Worm (Caenorhabditis elegans): Measurements from ENCODE around the gene insc-1.
A peak's percentile ranks its signal among the peaks of the same experiment; 100 is the strongest.

insc-1 gene

DNA sequence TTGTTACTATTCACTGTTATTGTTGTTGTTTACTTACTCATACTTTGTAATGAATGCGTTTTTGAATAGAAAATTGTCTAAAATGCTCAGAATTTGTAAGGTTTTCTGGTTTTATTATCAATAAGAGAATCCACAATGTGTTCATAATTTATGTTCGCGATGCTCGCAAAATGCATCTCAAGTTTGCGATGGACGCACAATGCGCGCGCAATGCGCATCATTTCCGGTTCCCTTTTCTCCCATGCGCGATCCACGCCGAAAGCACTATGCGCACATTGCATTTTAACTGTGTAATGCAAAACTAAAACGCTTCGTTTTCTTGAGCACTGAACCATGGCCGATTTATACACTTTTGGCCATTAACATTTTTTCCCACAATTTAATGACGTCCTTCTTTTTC is 39.2 kb upstream of the insc-1 start (continued):
- TF ChIP-seq nhr-11 (tag; optimal IDR thresholded peaks at IDR 0.05) = no peak
- TF ChIP-seq T26A8.4 (GFP tag; IDR thresholded peaks at IDR 0.05) = no peak
- no peak for TF ChIP-seq Y105C5A.15 (GFP tag; IDR thresholded peaks at IDR 0.05)
- no peak for TF ChIP-seq mdt-29 (GFP tag; IDR thresholded peaks at IDR 0.05)
- no peak for TF ChIP-seq mep-1 (tag; optimal IDR thresholded peaks at IDR 0.05)
- 0 out of 2 replicates have a peak, but pooled peaks have one; percentile 39 for TF ChIP-seq lim-7 (GFP tag; IDR thresholded peaks at IDR 0.05)
- 0 out of 2 replicates have a peak, but pooled peaks have one; percentile 41 for TF ChIP-seq Y48G9A.11 (GFP tag; IDR thresholded peaks at IDR 0.05)
- TF ChIP-seq hlh-30 (tag; optimal IDR thresholded peaks at IDR 0.05; ENCODE audit: insufficient read depth) = no peak
- TF ChIP-seq dmd-8 (GFP tag; IDR thresholded peaks at IDR 0.05) = 0 out of 2 replicates have a peak, but pooled peaks have one; percentile 38
- 0 out of 2 replicates have a peak, but pooled peaks have one; percentile 31 for TF ChIP-seq Y75B8A.6 (GFP tag; IDR thresholded peaks at IDR 0.05)
- TF ChIP-seq fos-1 (tag; optimal IDR thresholded peaks at IDR 0.05) = no peak
- no peak for TF ChIP-seq ZK337.2 (GFP tag; IDR thresholded peaks at IDR 0.05)
- TF ChIP-seq F37D6.2 (tag; optimal IDR thresholded peaks at IDR 0.05) = peak; percentile 38
- TF ChIP-seq fkh-10 (GFP tag; optimal IDR thresholded peaks at IDR 0.05) = no peak
- TF ChIP-seq dmd-6 (GFP tag; IDR thresholded peaks at IDR 0.05) = 0 out of 2 replicates have a peak, but pooled peaks have one; percentile 15
- no peak for TF ChIP-seq nhr-25 (tag; optimal IDR thresholded peaks at IDR 0.05; ENCODE audit: borderline replicate concordance, insufficient read depth)
- TF ChIP-seq pha-4 (GFP tag; IDR thresholded peaks at IDR 0.05) = no peak
- TF ChIP-seq pha-4 (tag; optimal IDR thresholded peaks at IDR 0.05) = no peak
- no peak for TF ChIP-seq spr-1 (tag; optimal IDR thresholded peaks at IDR 0.05)
- 0 out of 2 replicates have a peak, but pooled peaks have one; percentile 28 for TF ChIP-seq zip-11 (GFP tag; IDR thresholded peaks at IDR 0.05)
- no peak for TF ChIP-seq mxl-3 (GFP tag; optimal IDR thresholded peaks at IDR 0.05)
- no peak for TF ChIP-seq zip-2 (tag; optimal IDR thresholded peaks at IDR 0.05)
- TF ChIP-seq nhr-111 (GFP tag; optimal IDR thresholded peaks at IDR 0.05) = no peak
- no peak for TF ChIP-seq F10B5.3 (tag; optimal IDR thresholded peaks at IDR 0.05)
- TF ChIP-seq lin-38 (GFP tag; IDR thresholded peaks at IDR 0.05) = no peak; the same call in 1 of the 2 replicates
- TF ChIP-seq arid-1 (GFP tag; conservative IDR thresholded peaks at IDR 0.05) = peak; percentile 64; the same call in 1 of the 2 replicates
- TF ChIP-seq nhr-42 (GFP tag; IDR thresholded peaks at IDR 0.05) = peak; percentile 74
- 0 out of 2 replicates have a peak, but pooled peaks have one; percentile 10 for TF ChIP-seq madf-9 (GFP tag; conservative IDR thresholded peaks at IDR 0.05)
- TF ChIP-seq zfp-2 (tag; optimal IDR thresholded peaks at IDR 0.05) = no peak
- TF ChIP-seq dpl-1 (GFP tag; optimal IDR thresholded peaks at IDR 0.05) = no peak
- peak; percentile 76 for TF ChIP-seq ctbp-1 (GFP tag; IDR thresholded peaks at IDR 0.05)
- TF ChIP-seq mxl-2 (GFP tag; conservative IDR thresholded peaks at IDR 0.05) = no peak
- no peak for TF ChIP-seq daf-8 (GFP tag; IDR thresholded peaks at IDR 0.05)
- TF ChIP-seq F44E2.7 (GFP tag; IDR thresholded peaks at IDR 0.05) = no peak
- no peak for TF ChIP-seq nhr-6 (tag; optimal IDR thresholded peaks at IDR 0.05)
- TF ChIP-seq ces-1 (GFP tag; optimal IDR thresholded peaks at IDR 0.05) = no peak
- peak in 1 of 2 experiments; percentile 0 for TF ChIP-seq unc-62 (GFP tag; optimal IDR thresholded peaks at IDR 0.05 in 1 of 2)
- TF ChIP-seq unc-62 (tag; optimal IDR thresholded peaks at IDR 0.05) = no peak
- no peak for TF ChIP-seq ceh-44 (GFP tag; IDR thresholded peaks at IDR 0.05)
- no peak for TF ChIP-seq sdz-12 (GFP tag; optimal IDR thresholded peaks at IDR 0.05)
- no peak for TF ChIP-seq ztf-7 (tag; optimal IDR thresholded peaks at IDR 0.05)
- TF ChIP-seq ztf-11 (tag; optimal IDR thresholded peaks at IDR 0.05) = no peak
- TF ChIP-seq vab-7 (GFP tag; IDR thresholded peaks at IDR 0.05) = peak; percentile 33; the same call in 1 of the 2 replicates
- no peak for TF ChIP-seq ceh-28 (tag; optimal IDR thresholded peaks at IDR 0.05)
